Worm (Caenorhabditis elegans) whole organism, early embryonic: ENCODE data around the gene M117.4.
A peak's percentile ranks its signal among the peaks of the same experiment; 100 is the strongest.

Source experiments
- B0310.2 ChIP-seq: sonication (generic microtip); optimal IDR thresholded peaks from 2 replicates; lab custom pipeline; 2016; ENCODE audit warnings: mild to moderate bottlenecking, missing genetic modification characterization, missing compliant biosample characterization
- F13C5.2 ChIP-seq: sonication (generic microtip); optimal IDR thresholded peaks from 2 replicates; lab custom pipeline; 2017; ENCODE audit warnings: mild to moderate bottlenecking, missing genetic modification characterization, inconsistent platforms, missing compliant biosample characterization
- aly-1 ChIP-seq: sonication (generic microtip); optimal IDR thresholded peaks from 2 replicates; lab custom pipeline; 2016; ENCODE audit warnings: missing genetic modification characterization, missing compliant biosample characterization
- ama-1 ChIP-seq: fragments of 150-350 bp; optimal IDR thresholded peaks from 2 replicates; lab custom pipeline; 2014
- ceh-13 ChIP-seq: fragments of 200-800 bp; sonication (Bioruptor generic); optimal IDR thresholded peaks from 2 replicates; lab custom pipeline; 2018; ENCODE audit warnings: mild to moderate bottlenecking, missing genetic modification characterization, missing compliant biosample characterization
- ceh-36 ChIP-seq: sonication (generic microtip); optimal IDR thresholded peaks from 2 replicates; lab custom pipeline; 2016; ENCODE audit warnings: missing genetic modification characterization, inconsistent platforms, missing compliant biosample characterization
- ets-7 ChIP-seq: sonication (generic microtip); optimal IDR thresholded peaks from 2 replicates; lab custom pipeline; 2016; ENCODE audit warnings: missing genotype, missing genetic modification characterization, missing compliant biosample characterization
- flt-1 ChIP-seq: fragments of 200-800 bp; sonication (Bioruptor generic); IDR thresholded peaks from 2 replicates; pipeline ENCODE4 v1.3.6; 2022; ENCODE audit warnings: missing genetic modification characterization, missing compliant biosample characterization
- hmbx-1 ChIP-seq: sonication (generic microtip); optimal IDR thresholded peaks from 2 replicates; lab custom pipeline; 2016; ENCODE audit warnings: mild to moderate bottlenecking, missing genetic modification characterization, missing compliant biosample characterization
- hmg-4 ChIP-seq: fragments of 200-800 bp; sonication (Bioruptor generic); optimal IDR thresholded peaks from 2 replicates; lab custom pipeline; 2018; ENCODE audit warnings: mild to moderate bottlenecking, missing genetic modification characterization, missing compliant biosample characterization
- hnd-1 ChIP-seq: sonication (generic microtip); optimal IDR thresholded peaks from 2 replicates; lab custom pipeline; 2016; ENCODE audit warnings: missing genetic modification characterization, missing compliant biosample characterization
- pes-1 ChIP-seq: fragments of 200-800 bp; sonication (Bioruptor generic); IDR thresholded peaks from 2 replicates; pipeline ENCODE4 v1.3.6; 2022; ENCODE audit warnings: missing genetic modification reagents, missing genetic modification characterization, missing compliant biosample characterization
- scrt-1 ChIP-seq: fragments of 200-800 bp; sonication (Bioruptor generic); IDR thresholded peaks from 2 replicates; pipeline ENCODE4 v1.3.6; 2022; ENCODE audit warnings: missing genetic modification characterization, missing compliant biosample characterization
- sea-1 ChIP-seq: fragments of 200-800 bp; sonication (Bioruptor generic); conservative IDR thresholded peaks from 2 replicates; pipeline ENCODE4 v1.3.6; 2022; ENCODE audit warnings: missing genetic modification characterization, missing compliant biosample characterization
- tbx-11 ChIP-seq: fragments of 200-800 bp; sonication (Bioruptor generic); IDR thresholded peaks from 2 replicates; pipeline ENCODE4 v1.3.6; 2022; ENCODE audit warnings: missing genetic modification characterization, missing compliant biosample characterization
- tbx-37 ChIP-seq: fragments of 200-800 bp; sonication (Bioruptor generic); conservative IDR thresholded peaks from 2 replicates; pipeline ENCODE4 v1.3.6; 2022; ENCODE audit warnings: missing genetic modification reagents, missing genetic modification characterization, missing compliant biosample characterization
- tra-4 ChIP-seq: sonication (generic microtip); optimal IDR thresholded peaks from 2 replicates; lab custom pipeline; 2017; ENCODE audit warnings: missing genetic modification characterization, missing compliant biosample characterization

M117.4 gene

DNA sequence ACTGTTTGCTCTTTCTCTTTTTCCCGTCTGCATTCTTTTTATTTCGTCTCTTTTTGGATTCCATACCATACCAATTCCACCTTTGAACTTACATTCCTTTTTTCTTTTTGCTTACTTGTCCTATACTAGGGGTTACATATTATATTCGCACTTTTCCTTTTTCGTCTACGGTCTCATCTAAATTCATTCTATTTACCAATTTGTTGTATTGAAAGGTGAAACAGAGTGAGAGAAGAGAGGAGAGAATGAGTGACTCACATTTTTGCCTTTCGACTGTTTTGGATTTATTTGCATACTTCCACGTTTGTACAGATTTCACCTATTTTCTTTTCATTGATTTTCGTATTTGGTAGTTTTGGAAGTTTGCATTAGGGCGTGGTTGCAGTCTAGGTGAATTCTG lies 30.1 kb upstream of the M117.4 start:
- TF ChIP-seq flt-1 (GFP tag; lab: Robert Waterston, UW) = no peak

DNA sequence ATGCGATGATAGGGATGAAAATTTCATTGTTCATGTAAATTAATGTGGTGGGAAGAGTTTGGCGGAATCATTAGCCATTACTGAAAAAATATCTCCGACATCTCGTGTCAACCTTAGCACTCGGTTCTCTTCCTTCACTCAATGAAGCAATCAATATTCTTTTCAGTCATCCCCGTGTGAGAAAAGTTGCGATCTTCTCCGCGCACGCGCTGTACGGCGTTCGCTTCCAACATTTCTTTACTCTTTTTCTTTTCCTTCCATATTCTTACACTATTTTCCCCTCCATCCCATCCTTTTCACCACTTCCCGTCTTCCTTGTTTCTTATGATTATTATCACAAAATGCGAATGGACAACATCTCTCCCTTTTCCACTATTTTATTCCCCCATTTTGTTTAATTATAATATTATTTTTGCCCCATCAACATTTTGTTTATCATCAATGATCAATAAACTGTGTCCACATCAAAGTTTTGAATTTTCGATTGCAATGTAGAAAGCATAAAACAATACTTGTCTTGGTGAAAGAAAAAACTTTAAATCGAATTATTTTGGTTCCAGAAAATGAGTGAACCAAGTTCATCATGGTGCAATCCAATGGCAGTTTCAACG lies 26.7 kb upstream of the M117.4 start, which contains the start of gene mob-1:
mob-1 (plus strand) TSS at position 561 of the 611 bp plus-strand sequence.
- no peak for TF ChIP-seq pes-1
- TF ChIP-seq ceh-36 (tag; lab: Kevin White, UChicago) = no peak
- TF ChIP-seq tra-4 (tag; lab: Kevin White, UChicago) = no peak
- no peak for TF ChIP-seq hmg-4 (GFP tag; lab: Kevin White, UChicago)
- TF ChIP-seq aly-1 (tag; lab: Kevin White, UChicago) = no peak
- TF ChIP-seq ama-1 (lab: Kevin White, UChicago) = no peak
- no peak for TF ChIP-seq F13C5.2 (tag; lab: Kevin White, UChicago)
- TF ChIP-seq B0310.2 (tag; lab: Kevin White, UChicago) = no peak
- no peak for TF ChIP-seq ets-7 (tag; lab: Kevin White, UChicago)
- TF ChIP-seq sea-1 (GFP tag; lab: Robert Waterston, UW) = no peak
- TF ChIP-seq scrt-1 (GFP tag; lab: Robert Waterston, UW) = no peak
- TF ChIP-seq tbx-37 (GFP tag; lab: Robert Waterston, UW) = no peak

DNA sequence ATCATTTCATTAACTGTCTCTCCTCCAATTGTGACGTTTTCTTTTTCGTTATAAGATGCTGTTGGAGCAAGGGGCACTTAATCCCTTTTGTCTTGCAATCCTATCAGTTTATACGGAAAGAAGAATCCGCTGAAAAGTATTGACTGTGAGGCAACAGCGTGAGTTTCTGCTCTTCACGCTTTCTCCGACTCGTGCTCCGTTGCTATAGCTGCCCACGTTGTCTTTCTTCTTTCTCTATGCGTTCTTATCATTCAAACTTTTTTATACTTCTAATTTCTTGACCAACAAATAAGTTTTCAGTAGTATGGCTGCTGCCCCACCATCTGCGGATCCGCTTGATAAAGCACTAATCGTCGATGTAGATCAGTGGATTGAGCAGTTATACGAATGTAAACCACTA lies 24.8 kb upstream of the M117.4 start, which contains the start of gene let-92:
let-92 (plus strand) TSS at position 301 of the 400 bp plus-strand sequence.
- TF ChIP-seq F13C5.2 (tag; lab: Kevin White, UChicago) = no peak
- TF ChIP-seq tbx-11 (GFP tag; lab: Robert Waterston, UW) = no peak
- TF ChIP-seq flt-1 (GFP tag; lab: Robert Waterston, UW) = no peak
- no peak for TF ChIP-seq ceh-13 (GFP tag; lab: Kevin White, UChicago)
- no peak for TF ChIP-seq ets-7 (tag; lab: Kevin White, UChicago)
- TF ChIP-seq pes-1 = no peak

DNA sequence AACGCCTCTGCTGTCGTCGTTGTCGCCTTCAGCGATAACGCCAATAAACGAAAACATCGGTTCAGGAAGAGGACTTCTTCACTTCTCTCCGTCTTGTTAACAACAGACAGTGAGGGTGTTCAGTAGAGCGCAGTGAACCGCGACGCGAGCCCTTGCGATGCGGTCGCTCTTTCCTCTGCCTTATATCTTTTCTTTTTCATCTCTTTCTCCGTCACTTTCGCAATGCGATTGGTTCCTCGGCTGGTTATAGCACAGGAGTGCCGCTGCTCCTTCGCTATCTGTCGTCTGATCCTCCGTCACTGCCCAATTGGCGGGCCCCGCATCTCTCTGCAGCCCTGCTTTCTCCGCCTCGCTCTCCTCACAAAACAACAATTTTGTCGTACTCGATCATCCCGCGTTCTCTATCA lies 23.8 kb upstream of the M117.4 start:
- no peak for TF ChIP-seq B0310.2 (tag; lab: Kevin White, UChicago)
- TF ChIP-seq ceh-36 (tag; lab: Kevin White, UChicago) = no peak
- TF ChIP-seq sea-1 (GFP tag; lab: Robert Waterston, UW) = no peak
- TF ChIP-seq hmbx-1 = no peak
- peak; percentile 60 for TF ChIP-seq hmg-4 (GFP tag; lab: Kevin White, UChicago)
- TF ChIP-seq flt-1 (GFP tag; lab: Robert Waterston, UW) = 0 out of 2 replicates have a peak, but pooled peaks have one; percentile 18
- TF ChIP-seq tra-4 (tag; lab: Kevin White, UChicago) = no peak
- TF ChIP-seq tbx-37 (GFP tag; lab: Robert Waterston, UW) = no peak
- TF ChIP-seq tbx-11 (GFP tag; lab: Robert Waterston, UW) = no peak
- no peak for TF ChIP-seq ceh-13 (GFP tag; lab: Kevin White, UChicago)
- TF ChIP-seq scrt-1 (GFP tag; lab: Robert Waterston, UW) = no peak
- TF ChIP-seq ets-7 (tag; lab: Kevin White, UChicago) = no peak
- TF ChIP-seq aly-1 (tag; lab: Kevin White, UChicago) = peak; percentile 67
- TF ChIP-seq hnd-1 (tag; lab: Kevin White, UChicago) = no peak
- TF ChIP-seq ama-1 (lab: Kevin White, UChicago) = no peak

DNA sequence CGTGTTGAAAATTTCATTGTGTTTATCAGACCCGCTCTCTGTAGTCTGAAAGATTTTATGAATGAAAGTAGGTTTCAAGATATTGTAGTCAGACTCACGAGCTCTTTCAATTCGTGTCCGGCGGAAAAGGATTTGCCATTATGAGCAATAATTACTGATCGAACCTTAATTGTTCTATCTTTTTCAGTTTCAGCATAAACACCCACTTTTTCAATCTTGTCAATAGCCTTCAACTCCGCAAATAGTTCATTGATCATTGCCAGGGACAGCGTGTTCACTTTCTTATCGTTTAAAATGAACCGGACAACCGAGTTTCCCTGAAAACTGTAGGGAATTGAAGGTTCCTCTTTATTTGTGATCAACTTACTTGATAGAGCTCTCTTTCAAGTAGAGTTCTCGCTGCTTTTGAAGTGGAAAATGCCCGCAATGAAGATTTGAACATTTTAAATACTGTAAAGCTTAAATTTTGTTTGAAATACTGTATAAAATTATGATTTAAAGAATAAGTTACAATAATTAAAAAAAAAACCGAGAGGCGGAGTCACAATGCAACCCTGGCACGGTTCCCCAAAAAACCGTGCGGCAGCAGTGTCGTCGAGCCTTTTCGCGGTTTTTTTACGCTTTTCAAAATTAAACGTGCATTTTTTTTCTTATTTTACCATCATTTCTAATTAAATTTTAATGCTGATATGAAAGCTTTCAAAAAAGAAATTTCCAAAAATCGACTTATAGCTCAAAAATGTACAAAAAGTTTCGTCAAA lies 22.7 kb upstream of the M117.4 start, which contains the start of gene ech-2:
ech-2 (minus strand) TSS at position 452 of the 761 bp plus-strand sequence.
- TF ChIP-seq flt-1 (GFP tag; lab: Robert Waterston, UW) = no peak
- TF ChIP-seq ama-1 (lab: Kevin White, UChicago) = no peak
- TF ChIP-seq tbx-11 (GFP tag; lab: Robert Waterston, UW) = no peak
- TF ChIP-seq pes-1 = no peak
- no peak for TF ChIP-seq scrt-1 (GFP tag; lab: Robert Waterston, UW)

DNA sequence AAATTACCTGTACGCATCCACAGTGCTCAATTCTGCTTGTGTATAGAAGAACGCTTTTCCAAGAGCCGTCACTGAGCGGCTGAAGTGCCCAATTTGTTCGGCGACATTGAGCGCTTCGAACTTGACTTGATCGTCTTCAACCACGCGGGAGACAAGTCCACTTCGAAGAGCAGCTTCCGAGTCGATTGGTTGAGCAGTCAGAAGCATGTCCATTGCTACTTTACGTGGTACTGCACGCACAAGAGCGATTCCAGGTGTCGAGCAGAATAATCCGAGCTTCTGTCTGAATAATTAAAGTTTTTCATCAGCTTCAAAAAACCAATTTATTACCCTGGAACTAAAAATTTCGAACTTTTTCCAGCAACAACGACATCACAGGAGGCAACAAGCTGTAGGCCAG lies 22.1 kb upstream of the M117.4 start:
- TF ChIP-seq ceh-36 (tag; lab: Kevin White, UChicago) = no peak
- TF ChIP-seq hmbx-1 = no peak
- no peak for TF ChIP-seq sea-1 (GFP tag; lab: Robert Waterston, UW)
- no peak for TF ChIP-seq aly-1 (tag; lab: Kevin White, UChicago)
- TF ChIP-seq F13C5.2 (tag; lab: Kevin White, UChicago) = no peak
- no peak for TF ChIP-seq tbx-37 (GFP tag; lab: Robert Waterston, UW)
- TF ChIP-seq scrt-1 (GFP tag; lab: Robert Waterston, UW) = no peak
- no peak for TF ChIP-seq ets-7 (tag; lab: Kevin White, UChicago)
- no peak for TF ChIP-seq tra-4 (tag; lab: Kevin White, UChicago)
- TF ChIP-seq ama-1 (lab: Kevin White, UChicago) = no peak
- TF ChIP-seq pes-1 = no peak
- TF ChIP-seq B0310.2 (tag; lab: Kevin White, UChicago) = no peak
- no peak for TF ChIP-seq tbx-11 (GFP tag; lab: Robert Waterston, UW)
- no peak for TF ChIP-seq ceh-13 (GFP tag; lab: Kevin White, UChicago)
- no peak for TF ChIP-seq hmg-4 (GFP tag; lab: Kevin White, UChicago)
- no peak for TF ChIP-seq hnd-1 (tag; lab: Kevin White, UChicago)
- TF ChIP-seq flt-1 (GFP tag; lab: Robert Waterston, UW) = no peak

DNA sequence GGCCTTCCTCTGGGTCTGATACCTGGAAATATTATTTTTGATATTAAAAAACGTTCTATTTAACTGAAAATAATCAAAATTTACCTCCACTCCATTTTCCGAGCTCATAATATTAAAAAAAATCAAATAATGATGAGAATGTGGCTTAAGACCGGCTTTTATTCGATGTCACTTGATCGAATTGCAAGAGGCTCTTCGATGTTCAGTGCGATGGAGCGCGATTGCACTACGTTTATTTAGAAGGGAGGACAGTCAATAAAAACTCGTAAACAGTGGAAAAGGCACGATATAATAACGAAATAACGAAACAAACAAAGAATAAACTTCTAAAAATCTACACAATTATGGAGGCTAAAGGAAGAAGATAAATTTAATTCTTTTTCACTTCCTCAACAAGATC lies 21.4 kb upstream of the M117.4 start, which contains the start of gene tag-30:
tag-30 (minus strand) TSS at position 383 of the 400 bp plus-strand sequence.
- TF ChIP-seq tbx-11 (GFP tag; lab: Robert Waterston, UW) (no peak), tbx-37 (GFP tag; lab: Robert Waterston, UW) (no peak), ama-1 (lab: Kevin White, UChicago) (no peak), flt-1 (GFP tag; lab: Robert Waterston, UW) (no peak), F13C5.2 (tag; lab: Kevin White, UChicago) (no peak), scrt-1 (GFP tag; lab: Robert Waterston, UW) (no peak), sea-1 (GFP tag; lab: Robert Waterston, UW) (no peak), ceh-36 (tag; lab: Kevin White, UChicago) (no peak), pes-1 (no peak), hnd-1 (tag; lab: Kevin White, UChicago) (no peak), ets-7 (tag; lab: Kevin White, UChicago) (no peak), B0310.2 (tag; lab: Kevin White, UChicago) (no peak), ceh-13 (GFP tag; lab: Kevin White, UChicago) (no peak), hmg-4 (GFP tag; lab: Kevin White, UChicago) (no peak), aly-1 (tag; lab: Kevin White, UChicago) (no peak), hmbx-1 (no peak), tra-4 (tag; lab: Kevin White, UChicago) (no peak)
